Worm (Caenorhabditis elegans) whole organism, late embryonic: ENCODE measurements around the gene ifg-1.

ENCODE experiments used
- C08G9.2 ChIP-seq: sonication (generic microtip); optimal IDR thresholded peaks from 2 replicates; lab custom pipeline; 2016; ENCODE audit warnings: mild to moderate bottlenecking, missing genetic modification characterization, moderate library complexity, missing compliant biosample characterization
- Y22D7AL.16 ChIP-seq: sonication (generic microtip); optimal IDR thresholded peaks from 2 replicates; lab custom pipeline; 2016; ENCODE audit warnings: missing genetic modification characterization, missing compliant biosample characterization
- ama-1 ChIP-seq: fragments of 150-350 bp; optimal IDR thresholded peaks from 2 replicates; lab custom pipeline; 2014
- ceh-18 ChIP-seq: sonication (generic microtip); optimal IDR thresholded peaks from 2 replicates; lab custom pipeline; 2016; ENCODE audit warnings: missing genetic modification characterization, missing compliant biosample characterization
- ceh-19 ChIP-seq: fragments of 200-800 bp; sonication (Bioruptor generic); optimal IDR thresholded peaks from 2 replicates; lab custom pipeline; 2018; ENCODE audit warnings: mild to moderate bottlenecking, missing genetic modification characterization, missing compliant biosample characterization
- ceh-24 ChIP-seq: sonication (generic microtip); optimal IDR thresholded peaks from 2 replicates; lab custom pipeline; 2016; ENCODE audit warnings: mild to moderate bottlenecking, missing genetic modification characterization, missing compliant biosample characterization
- ceh-30 ChIP-seq: fragments of 150-350 bp; optimal IDR thresholded peaks from 2 replicates; lab custom pipeline; 2014; ENCODE audit warnings: missing biosample characterization, missing genetic modification characterization
- ceh-34 ChIP-seq: sonication (generic microtip); optimal IDR thresholded peaks from 2 replicates; lab custom pipeline; 2016; ENCODE audit warnings: mild to moderate bottlenecking, missing genetic modification characterization, missing compliant biosample characterization
- ceh-45 ChIP-seq: fragments of 200-800 bp; sonication (Bioruptor generic); IDR thresholded peaks from 2 replicates; pipeline ENCODE4 v1.3.6; 2022; ENCODE audit warnings: missing genetic modification reagents, missing genetic modification characterization, missing compliant biosample characterization
- ceh-6 ChIP-seq: fragments of 200-800 bp; sonication (Bioruptor generic); optimal IDR thresholded peaks from 2 replicates; lab custom pipeline; 2018; ENCODE audit warnings: mild to moderate bottlenecking, missing genetic modification characterization, missing compliant biosample characterization
- che-1 ChIP-seq: sonication (generic microtip); optimal IDR thresholded peaks from 2 replicates; lab custom pipeline; 2016; ENCODE audit warnings: mild to moderate bottlenecking, missing genetic modification characterization, missing compliant biosample characterization
- dve-1 ChIP-seq: sonication (generic microtip); optimal IDR thresholded peaks from 2 replicates; lab custom pipeline; 2017; ENCODE audit warnings: antibody characterized with exemption, mild to moderate bottlenecking, missing genetic modification characterization, missing compliant biosample characterization
- elt-2 ChIP-seq: sonication (generic microtip); optimal IDR thresholded peaks from 2 replicates; lab custom pipeline; 2016; ENCODE audit warnings: missing genetic modification reagents, missing genetic modification characterization, missing compliant biosample characterization
- fax-1 ChIP-seq: sonication (generic microtip); optimal IDR thresholded peaks from 2 replicates; lab custom pipeline; 2016; ENCODE audit warnings: missing genotype, missing genetic modification characterization, missing compliant biosample characterization
- gmeb-2 ChIP-seq: sonication (generic microtip); optimal IDR thresholded peaks from 2 replicates; lab custom pipeline; 2016; ENCODE audit warnings: missing genetic modification characterization, inconsistent platforms, missing compliant biosample characterization
- hlh-13 ChIP-seq: fragments of 200-800 bp; sonication (Bioruptor generic); optimal IDR thresholded peaks from 2 replicates; lab custom pipeline; 2018; ENCODE audit warnings: mild to moderate bottlenecking, missing genetic modification characterization, missing compliant biosample characterization
- lim-6 ChIP-seq: sonication (generic microtip); optimal IDR thresholded peaks from 2 replicates; lab custom pipeline; 2016; ENCODE audit warnings: missing genetic modification characterization, missing compliant biosample characterization
- lin-11 ChIP-seq: fragments of 200-800 bp; sonication (Bioruptor generic); optimal IDR thresholded peaks from 2 replicates; lab custom pipeline; 2018; ENCODE audit warnings: mild to moderate bottlenecking, missing genetic modification characterization, missing compliant biosample characterization
- mec-3 ChIP-seq: sonication (generic microtip); optimal IDR thresholded peaks from 2 replicates; lab custom pipeline; 2016; ENCODE audit warnings: borderline replicate concordance, missing genetic modification characterization, missing compliant biosample characterization
- nhr-11 ChIP-seq: fragments of 150-350 bp; optimal IDR thresholded peaks from 2 replicates; lab custom pipeline; 2014; ENCODE audit warnings: missing biosample characterization, missing genetic modification characterization
- odd-2 ChIP-seq: sonication (generic microtip); optimal IDR thresholded peaks from 2 replicates; lab custom pipeline; 2017; ENCODE audit warnings: antibody characterized with exemption, mild to moderate bottlenecking, missing genetic modification characterization, missing compliant biosample characterization
- pag-3 ChIP-seq: sonication (generic microtip); optimal IDR thresholded peaks from 2 replicates; lab custom pipeline; 2016; ENCODE audit warnings: missing compliant biosample characterization, missing genetic modification characterization, borderline replicate concordance
- pha-2 ChIP-seq: sonication (generic microtip); optimal IDR thresholded peaks from 2 replicates; lab custom pipeline; 2017; ENCODE audit warnings: mild to moderate bottlenecking, missing genetic modification characterization, missing compliant biosample characterization
- pha-4 ChIP-seq: fragments of 150-350 bp; optimal IDR thresholded peaks from 2 replicates; lab custom pipeline; 2018; ENCODE audit warnings: missing biosample characterization, missing genetic modification reagents, missing genetic modification characterization
- pros-1 ChIP-seq: fragments of 150-350 bp; optimal IDR thresholded peaks from 2 replicates; lab custom pipeline; 2014; ENCODE audit warnings: missing biosample characterization, missing genetic modification reagents, missing genetic modification characterization
- ref-2 ChIP-seq: sonication (generic microtip); optimal IDR thresholded peaks from 2 replicates; lab custom pipeline; 2016; ENCODE audit warnings: missing genetic modification characterization, missing compliant biosample characterization
- rnt-1 ChIP-seq: sonication (generic microtip); optimal IDR thresholded peaks from 2 replicates; lab custom pipeline; 2016; ENCODE audit warnings: missing genetic modification characterization, missing compliant biosample characterization
- sdc-2 ChIP-seq: sonication (generic microtip); optimal IDR thresholded peaks from 2 replicates; lab custom pipeline; 2016; ENCODE audit warnings: missing genotype, missing genetic modification characterization, missing compliant biosample characterization
- tbx-2 ChIP-seq: sonication (generic microtip); optimal IDR thresholded peaks from 2 replicates; lab custom pipeline; 2016; ENCODE audit warnings: missing genetic modification characterization, missing compliant biosample characterization
- tbx-7 ChIP-seq: sonication (generic microtip); optimal IDR thresholded peaks from 2 replicates; lab custom pipeline; 2016; ENCODE audit warnings: missing genotype, missing genetic modification characterization, missing compliant biosample characterization
- unc-3 ChIP-seq, 2 experiments: fragments of 200-800 bp in 1 of 2; sonication (Bioruptor generic) in 1 of 2; sonication (generic microtip) in 1 of 2; conservative IDR thresholded peaks in 1 of 2; optimal IDR thresholded peaks in 1 of 2; 2 replicates each; pipeline versions ENCODE4 v1.3.6 to Lab custom; 2016 to 2022; ENCODE audit warnings: missing compliant biosample characterization in 2 of 2, missing genetic modification characterization in 2 of 2, missing genetic modification reagents in 1 of 2
- unc-42 ChIP-seq: sonication (generic microtip); optimal IDR thresholded peaks from 2 replicates; lab custom pipeline; 2016; ENCODE audit warnings: missing genotype, missing genetic modification characterization, missing compliant biosample characterization
- unc-55 ChIP-seq: sonication (generic microtip); optimal IDR thresholded peaks from 2 replicates; lab custom pipeline; 2017; ENCODE audit warnings: missing biosample characterization, missing genetic modification reagents, missing genetic modification characterization
- unc-86 ChIP-seq: sonication (generic microtip); optimal IDR thresholded peaks from 2 replicates; lab custom pipeline; 2016; ENCODE audit warnings: missing genetic modification characterization, missing compliant biosample characterization
- zip-5 ChIP-seq: sonication (generic microtip); optimal IDR thresholded peaks from 2 replicates; lab custom pipeline; 2016; ENCODE audit warnings: missing genetic modification characterization, missing compliant biosample characterization

Gene ifg-1

ce11 chrII:8253160-8253793 lies 36.3 kb downstream of the ifg-1 start, which contains the start of gene F35C11.5:
TSS of gene F35C11.5 (plus strand) at chrII:8253743.
- TF ChIP-seq C08G9.2 (tag; lab: Kevin White, UChicago): no peak
- TF ChIP-seq fax-1 (tag; lab: Kevin White, UChicago): no peak
- TF ChIP-seq ceh-19 (GFP tag; lab: Kevin White, UChicago): no peak
- no peak for TF ChIP-seq gmeb-2 (tag; lab: Kevin White, UChicago)
- TF ChIP-seq pha-4 (tag; lab: Kevin White, UChicago): no peak
- no peak for TF ChIP-seq pha-2 (tag; lab: Kevin White, UChicago)
- TF ChIP-seq unc-42 (tag; lab: Kevin White, UChicago): no peak
- TF ChIP-seq ceh-34 (tag; lab: Kevin White, UChicago): no peak

ce11 chrII:8256013-8256412 lies 39.0 kb downstream of the ifg-1 start, which contains the start of gene F35C11.7:
TSS of gene F35C11.7 (plus strand) at chrII:8256313.
- no peak for TF ChIP-seq nhr-11 (tag; lab: Kevin White, UChicago)
- TF ChIP-seq pros-1 (tag; lab: Kevin White, UChicago): no peak
- TF ChIP-seq unc-55 (GFP tag; lab: Kevin White, UChicago): no peak

- no peak for TF ChIP-seq pag-3 (tag; lab: Kevin White, UChicago)
- no peak for TF ChIP-seq unc-55 (GFP tag; lab: Kevin White, UChicago)
- TF ChIP-seq sdc-2 (tag; lab: Kevin White, UChicago): no peak
- no peak for TF ChIP-seq gmeb-2 (tag; lab: Kevin White, UChicago)
- no peak for TF ChIP-seq C08G9.2 (tag; lab: Kevin White, UChicago)
- TF ChIP-seq mec-3 (tag; lab: Kevin White, UChicago): no peak
- TF ChIP-seq rnt-1: no peak
Measured at ce11 chrII:8259038-8259437, 42.0 kb downstream of the ifg-1 start, which contains the start of gene F35C11.6. TSS of gene F35C11.6 (minus strand) at chrII:8259138.

- TF ChIP-seq tbx-2 (tag; lab: Kevin White, UChicago) (no peak), ceh-30 (no peak), tbx-7 (tag; lab: Kevin White, UChicago) (no peak), che-1 (tag; lab: Kevin White, UChicago) (no peak), elt-2 (tag; lab: Kevin White, UChicago) (no peak), hlh-13 (no peak), unc-86 (no peak), lim-6 (tag; lab: Kevin White, UChicago) (no peak), ceh-6 (no peak)
Measured at ce11 chrII:8259674-8260073, 42.7 kb downstream of the ifg-1 start.

- TF ChIP-seq nhr-11 (tag; lab: Kevin White, UChicago): no peak
- no peak for TF ChIP-seq ceh-18
- no peak for TF ChIP-seq lin-11 (tag; lab: Kevin White, UChicago)
- TF ChIP-seq pha-2 (tag; lab: Kevin White, UChicago): no peak
- no peak for TF ChIP-seq pros-1 (tag; lab: Kevin White, UChicago)
- no peak for TF ChIP-seq Y22D7AL.16 (tag; lab: Kevin White, UChicago)
- TF ChIP-seq ceh-34 (tag; lab: Kevin White, UChicago): no peak
- no peak for TF ChIP-seq tbx-7 (tag; lab: Kevin White, UChicago)
- no peak for TF ChIP-seq ceh-45
- no peak for TF ChIP-seq ceh-24 (tag; lab: Kevin White, UChicago)
- no peak for TF ChIP-seq ref-2 (tag; lab: Kevin White, UChicago)
- no peak for TF ChIP-seq unc-3 (GFP tag; conservative IDR thresholded peaks at IDR 0.05; lab: Robert Waterston, UW)
- no peak for TF ChIP-seq unc-3 (tag; optimal IDR thresholded peaks at IDR 0.05; lab: Kevin White, UChicago)
- TF ChIP-seq odd-2: no peak
- TF ChIP-seq mec-3 (tag; lab: Kevin White, UChicago): no peak
- TF ChIP-seq ama-1 (lab: Kevin White, UChicago): no peak
- TF ChIP-seq unc-42 (tag; lab: Kevin White, UChicago): no peak
- no peak for TF ChIP-seq dve-1
- no peak for TF ChIP-seq fax-1 (tag; lab: Kevin White, UChicago)
- TF ChIP-seq zip-5 (tag; lab: Kevin White, UChicago): no peak
Measured at ce11 chrII:8263562-8263961, 46.5 kb downstream of the ifg-1 start.
